Worm (Caenorhabditis elegans) whole organism, mixed stage, embryonic: ENCODE data around the gene cmd-1.

ENCODE experiments used
- M03D4.4 ChIP-seq: sonication (generic microtip); optimal IDR thresholded peaks from 2 replicates; lab custom pipeline; 2017; ENCODE audit warnings: mild to moderate bottlenecking, missing genetic modification characterization, missing compliant biosample characterization
- bed-3 ChIP-seq: fragments of 200-800 bp; sonication (Bioruptor generic); optimal IDR thresholded peaks from 3 replicates; lab custom pipeline; 2018; ENCODE audit warnings: mild to moderate bottlenecking, missing genetic modification characterization, moderate library complexity, missing compliant biosample characterization
- blmp-1 ChIP-seq: fragments of 150-350 bp; optimal IDR thresholded peaks from 2 replicates; lab custom pipeline; 2014; ENCODE audit warnings: missing biosample characterization, missing genetic modification characterization
- ceh-39 ChIP-seq: fragments of 150-350 bp; optimal IDR thresholded peaks from 2 replicates; lab custom pipeline; 2014; ENCODE audit warnings: missing biosample characterization, missing genetic modification characterization
- ceh-43 ChIP-seq: fragments of 200-800 bp; sonication (Bioruptor generic); optimal IDR thresholded peaks from 2 replicates; lab custom pipeline; 2018; ENCODE audit warnings: mild to moderate bottlenecking, missing genetic modification characterization, moderate library complexity, missing compliant biosample characterization
- ceh-83 ChIP-seq: fragments of 200-800 bp; sonication (Bioruptor generic); optimal IDR thresholded peaks from 2 replicates; lab custom pipeline; 2018; ENCODE audit warnings: mild to moderate bottlenecking, missing genetic modification characterization, missing compliant biosample characterization
- ces-1 ChIP-seq: fragments of 150-350 bp; optimal IDR thresholded peaks from 2 replicates; lab custom pipeline; 2014; ENCODE audit warnings: missing biosample characterization, missing genetic modification reagents, missing genetic modification characterization
- cnd-1 ChIP-seq: fragments of 200-800 bp; sonication (Bioruptor generic); optimal IDR thresholded peaks from 2 replicates; lab custom pipeline; 2018; ENCODE audit warnings: mild to moderate bottlenecking, missing genetic modification characterization, missing compliant biosample characterization
- drap-1 ChIP-seq: fragments of 200-800 bp; sonication (Bioruptor generic); optimal IDR thresholded peaks from 3 replicates; lab custom pipeline; 2018; ENCODE audit warnings: mild to moderate bottlenecking, missing genetic modification characterization, missing compliant biosample characterization
- elt-1 ChIP-seq: sonication (generic microtip); optimal IDR thresholded peaks from 2 replicates; lab custom pipeline; 2017; ENCODE audit warnings: missing genetic modification characterization, mild to moderate bottlenecking, missing compliant biosample characterization, antibody characterized with exemption, moderate library complexity, borderline replicate concordance; ENCODE audit not compliant: insufficient read depth
- elt-3 ChIP-seq: fragments of 150-350 bp; optimal IDR thresholded peaks from 2 replicates; lab custom pipeline; 2014; ENCODE audit warnings: missing biosample characterization, missing genetic modification characterization
- flh-1 ChIP-seq: fragments of 200-800 bp; sonication (Bioruptor generic); optimal IDR thresholded peaks from 2 replicates; lab custom pipeline; 2018; ENCODE audit warnings: mild to moderate bottlenecking, missing genetic modification characterization, moderate library complexity, missing compliant biosample characterization
- ham-2 ChIP-seq: fragments of 200-800 bp; sonication (Bioruptor generic); optimal IDR thresholded peaks from 2 replicates; lab custom pipeline; 2018; ENCODE audit warnings: mild to moderate bottlenecking, missing genetic modification characterization, missing compliant biosample characterization
- hlh-1 ChIP-seq: fragments of 150-350 bp; optimal IDR thresholded peaks from 2 replicates; lab custom pipeline; 2014; ENCODE audit warnings: missing biosample characterization, missing genetic modification reagents, missing genetic modification characterization
- lin-13 ChIP-seq: fragments of 150-350 bp; optimal IDR thresholded peaks from 2 replicates; lab custom pipeline; 2014; ENCODE audit warnings: missing biosample characterization, missing genetic modification characterization
- lin-32 ChIP-seq: fragments of 200-800 bp; sonication (Bioruptor generic); optimal IDR thresholded peaks from 2 replicates; lab custom pipeline; 2018; ENCODE audit warnings: mild to moderate bottlenecking, missing genetic modification characterization, missing compliant biosample characterization
- lsy-2 ChIP-seq: fragments of 150-350 bp; optimal IDR thresholded peaks from 2 replicates; lab custom pipeline; 2014; ENCODE audit warnings: missing biosample characterization, missing genetic modification characterization
- mab-5 ChIP-seq: fragments of 150-350 bp; optimal IDR thresholded peaks from 2 replicates; lab custom pipeline; 2014; ENCODE audit warnings: missing biosample characterization, missing genetic modification characterization
- mep-1 ChIP-seq: fragments of 150-350 bp; optimal IDR thresholded peaks from 2 replicates; lab custom pipeline; 2017; ENCODE audit warnings: missing biosample characterization, missing genetic modification reagents, missing genetic modification characterization, inconsistent platforms
- mls-2 ChIP-seq: sonication (generic microtip); optimal IDR thresholded peaks from 2 replicates; lab custom pipeline; 2016; ENCODE audit warnings: mild to moderate bottlenecking, missing genetic modification characterization, moderate library complexity, missing compliant biosample characterization
- nhr-12 ChIP-seq: fragments of 150-350 bp; optimal IDR thresholded peaks from 2 replicates; lab custom pipeline; 2014; ENCODE audit warnings: missing biosample characterization, missing genetic modification characterization
- nhr-28 ChIP-seq: fragments of 150-350 bp; optimal IDR thresholded peaks from 2 replicates; lab custom pipeline; 2014; ENCODE audit warnings: missing biosample characterization, missing genetic modification characterization
- pha-4 ChIP-seq: fragments of 150-350 bp; optimal IDR thresholded peaks from 2 replicates; lab custom pipeline; 2018; ENCODE audit warnings: missing biosample characterization, missing genetic modification reagents, missing genetic modification characterization
- sem-2 ChIP-seq: fragments of 200-800 bp; sonication (Bioruptor generic); optimal IDR thresholded peaks from 2 replicates; lab custom pipeline; 2018; ENCODE audit warnings: mild to moderate bottlenecking, missing genetic modification characterization, missing compliant biosample characterization
- tbx-8 ChIP-seq: fragments of 200-800 bp; sonication (Bioruptor generic); optimal IDR thresholded peaks from 2 replicates; lab custom pipeline; 2018; ENCODE audit warnings: mild to moderate bottlenecking, missing genetic modification characterization, moderate library complexity, missing compliant biosample characterization
- unc-39 ChIP-seq: fragments of 150-350 bp; optimal IDR thresholded peaks from 2 replicates; lab custom pipeline; 2014; ENCODE audit warnings: missing biosample characterization, missing genetic modification characterization
- zip-8 ChIP-seq: fragments of 150-350 bp; optimal IDR thresholded peaks from 2 replicates; lab custom pipeline; 2014; ENCODE audit warnings: missing biosample characterization, missing genetic modification characterization

The cmd-1 gene

DNA sequence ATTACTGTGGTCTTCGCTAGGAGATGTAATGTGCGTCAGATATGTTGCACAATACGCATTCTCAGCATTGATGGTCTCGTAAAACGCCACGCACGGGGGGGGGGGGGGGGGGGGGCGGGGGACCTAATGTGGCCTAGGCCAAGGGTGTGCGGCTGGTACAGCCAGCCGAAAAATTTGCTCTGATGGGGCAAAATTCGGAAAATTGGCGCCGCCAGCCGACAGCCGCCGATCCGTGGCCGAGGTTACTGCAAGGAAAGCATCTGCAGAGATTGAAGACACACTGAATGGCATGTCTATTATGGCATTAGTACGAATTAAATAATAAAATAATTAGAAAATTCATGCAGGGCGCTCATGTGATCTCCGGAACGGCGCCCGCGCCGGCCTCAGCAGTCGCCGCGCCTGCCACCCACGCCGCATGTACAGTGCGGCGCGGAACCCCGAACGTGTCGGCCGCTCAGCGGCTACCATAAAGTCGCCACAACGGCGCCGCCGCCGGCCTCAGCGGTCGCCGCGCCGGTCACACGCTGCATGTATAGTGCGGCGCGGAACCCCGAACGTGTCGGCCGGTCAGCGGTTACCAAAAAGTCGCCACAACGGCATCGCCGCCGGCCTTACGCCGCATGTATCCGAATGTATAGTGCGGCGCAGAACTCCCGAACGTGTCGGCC, 43.3 kb downstream of the cmd-1 start, which contains the start of gene Y50D4A.6:
Gene Y50D4A.6, minus strand, starts transcription at position 51 of the 671 bp plus-strand sequence.
- no peak for TF ChIP-seq blmp-1 (tag; lab: Kevin White, UChicago)
- no peak for TF ChIP-seq ceh-43 (GFP tag; lab: Kevin White, UChicago)
- no peak for TF ChIP-seq lsy-2
- TF ChIP-seq flh-1 (GFP tag; lab: Kevin White, UChicago) = no peak

- no peak for TF ChIP-seq lin-13 (tag; lab: Kevin White, UChicago)
- TF ChIP-seq mep-1 (tag; lab: Kevin White, UChicago) = no peak
- TF ChIP-seq unc-39 = no peak
- no peak for TF ChIP-seq nhr-12 (tag; lab: Kevin White, UChicago)
- no peak for TF ChIP-seq zip-8
- TF ChIP-seq ceh-83 (GFP tag; lab: Kevin White, UChicago) = no peak
- no peak for TF ChIP-seq elt-1 (tag; lab: Kevin White, UChicago)
- no peak for TF ChIP-seq hlh-1
- no peak for TF ChIP-seq cnd-1 (tag; lab: Kevin White, UChicago)
- TF ChIP-seq lin-32 (GFP tag; lab: Kevin White, UChicago) = no peak
- TF ChIP-seq ham-2 = no peak
Observed at ce11 chrV:1201717-1202116, 45.6 kb downstream of the cmd-1 start.

DNA sequence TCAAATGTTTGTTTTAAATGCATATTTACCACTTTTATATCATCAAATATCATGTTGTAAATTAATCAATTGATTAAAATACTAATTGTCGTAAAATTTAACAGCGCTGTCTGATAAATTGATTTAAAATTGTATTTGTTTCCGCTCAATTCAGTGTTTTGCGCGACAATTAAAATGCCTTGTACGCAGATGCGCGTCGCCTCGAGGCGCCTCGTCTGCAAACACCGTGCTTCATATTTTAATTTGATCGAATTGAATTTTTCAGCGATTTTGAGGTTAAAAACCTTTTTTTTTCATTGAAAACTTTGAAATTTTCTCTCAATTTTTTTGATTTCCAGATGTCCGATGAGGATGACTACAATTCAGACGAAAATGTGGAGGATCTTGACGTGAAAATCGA, 50.9 kb downstream of the cmd-1 start, which contains the start of gene Y50D4A.5:
Gene Y50D4A.5, plus strand, starts transcription at position 337 of the 400 bp plus-strand sequence.
- TF ChIP-seq mls-2 (tag; lab: Kevin White, UChicago) (peak; percentile 11), zip-8 (no peak), nhr-28 (tag; lab: Kevin White, UChicago) (no peak), cnd-1 (tag; lab: Kevin White, UChicago) (no peak), mab-5 (no peak), ces-1 (GFP tag; lab: Kevin White, UChicago) (peak; percentile 64)
- TF ChIP-seq, all 35 proteins: peak for 2

ce11 chrV:1207589-1207988, 51.5 kb downstream of the cmd-1 start, which contains the start of gene Y50D4A.1:
Gene Y50D4A.1, plus strand, starts transcription at chrV:1207889.
- TF ChIP-seq nhr-12 (tag; lab: Kevin White, UChicago) (no peak), drap-1 (GFP tag; lab: Kevin White, UChicago) (no peak), hlh-1 (no peak), mep-1 (tag; lab: Kevin White, UChicago) (no peak), ceh-39 (tag; lab: Kevin White, UChicago) (no peak), pha-4 (no peak), sem-2 (GFP tag; lab: Kevin White, UChicago) (no peak), unc-39 (no peak), bed-3 (no peak), elt-3 (no peak), tbx-8 (GFP tag; lab: Kevin White, UChicago) (no peak), M03D4.4 (tag; lab: Kevin White, UChicago) (no peak)
- TF ChIP-seq, all 35 proteins: peak for 0
